Fruit fly (Drosophila melanogaster) whole organism, embryonic: ENCODE results near the gene CG14820.
A peak's percentile ranks its signal among the peaks of the same experiment; 100 is the strongest.

ENCODE experiments used
- Atf-2 ChIP-seq: fragments of 200-800 bp; sonication (Bioruptor generic); optimal IDR thresholded peaks from 2 replicates; lab custom pipeline; 2016; ENCODE audit warnings: missing biosample characterization, missing genetic modification characterization
- Bdp1 ChIP-seq: fragments of 200-800 bp; sonication (Bioruptor generic); optimal IDR thresholded peaks from 3 replicates; lab custom pipeline; 2016; ENCODE audit warnings: missing biosample characterization, missing genetic modification characterization
- CG10366 ChIP-seq: fragments of 200-800 bp; sonication (Bioruptor generic); IDR thresholded peaks from 2 replicates; pipeline ENCODE4 v1.3.6; 2022; ENCODE audit warnings: missing biosample characterization, missing genetic modification characterization
- CG10431 ChIP-seq: fragments of 200-800 bp; sonication (Bioruptor generic); optimal IDR thresholded peaks from 3 replicates; lab custom pipeline; 2018; ENCODE audit warnings: missing biosample characterization, mild to moderate bottlenecking, missing genetic modification characterization
- CG10959 ChIP-seq: fragments of 200-800 bp; sonication (Bioruptor generic); IDR thresholded peaks from 2 replicates; pipeline ENCODE4 v1.3.6; 2022; ENCODE audit warnings: missing biosample characterization, missing genetic modification characterization
- CG11560 ChIP-seq: fragments of 200-800 bp; sonication (Bioruptor generic); IDR thresholded peaks from 3 replicates; pipeline ENCODE4 v1.3.6; 2022; ENCODE audit warnings: missing biosample characterization, missing genetic modification characterization
- CG12391 ChIP-seq: fragments of 200-800 bp; sonication (Bioruptor generic); optimal IDR thresholded peaks from 3 replicates; lab custom pipeline; 2018; ENCODE audit warnings: missing biosample characterization, mild to moderate bottlenecking, missing genetic modification characterization, moderate library complexity
- CG14441 ChIP-seq: fragments of 200-800 bp; sonication (Bioruptor generic); IDR thresholded peaks from 2 replicates; pipeline ENCODE4 v1.3.6; 2022; ENCODE audit warnings: missing biosample characterization, missing genetic modification characterization
- CG14965 ChIP-seq: fragments of 200-800 bp; sonication (Bioruptor generic); optimal IDR thresholded peaks from 2 replicates; lab custom pipeline; 2016; ENCODE audit warnings: missing biosample characterization, missing genetic modification characterization, borderline replicate concordance
- CG15073 ChIP-seq: fragments of 200-800 bp; sonication (Bioruptor generic); optimal IDR thresholded peaks from 2 replicates; lab custom pipeline; 2016; ENCODE audit warnings: missing biosample characterization, missing genetic modification characterization
- CG1647 ChIP-seq: fragments of 200-800 bp; sonication (Bioruptor generic); optimal IDR thresholded peaks from 3 replicates; lab custom pipeline; 2016; ENCODE audit warnings: missing biosample characterization, missing genetic modification characterization
- CG30020 ChIP-seq: fragments of 200-800 bp; optimal IDR thresholded peaks from 2 replicates; lab custom pipeline; 2019; ENCODE audit warnings: missing biosample characterization, mild to moderate bottlenecking, missing genetic modification characterization, moderate library complexity
- CG31224 ChIP-seq: fragments of 200-800 bp; sonication (Bioruptor generic); IDR thresholded peaks from 2 replicates; pipeline ENCODE4 v1.3.6; 2022; ENCODE audit warnings: missing biosample characterization, missing genetic modification characterization
- CG31388 ChIP-seq: fragments of 200-800 bp; sonication (Bioruptor generic); optimal IDR thresholded peaks from 2 replicates; lab custom pipeline; 2016; ENCODE audit warnings: missing biosample characterization, missing genetic modification characterization
- CG32767 ChIP-seq: fragments of 200-800 bp; sonication (Bioruptor generic); IDR thresholded peaks from 2 replicates; pipeline ENCODE4 v1.3.6; 2022; ENCODE audit warnings: missing biosample characterization, missing genetic modification characterization
- CG3407 ChIP-seq: fragments of 200-800 bp; sonication (Bioruptor generic); optimal IDR thresholded peaks from 2 replicates; lab custom pipeline; 2018; ENCODE audit warnings: missing biosample characterization, mild to moderate bottlenecking, missing genetic modification characterization
- CG4328 ChIP-seq: fragments of 200-800 bp; sonication (Bioruptor generic); optimal IDR thresholded peaks from 3 replicates; lab custom pipeline; 2017; ENCODE audit warnings: missing biosample characterization, missing genetic modification reagents, missing genetic modification characterization
- CG5180 ChIP-seq: fragments of 200-800 bp; sonication (Bioruptor generic); optimal IDR thresholded peaks from 3 replicates; lab custom pipeline; 2017; ENCODE audit warnings: missing biosample characterization, missing genetic modification characterization, mild to moderate bottlenecking, moderate library complexity, missing genetic modification reagents
- CG6175 ChIP-seq: fragments of 200-800 bp; sonication (Bioruptor generic); IDR thresholded peaks from 3 replicates; pipeline ENCODE4 v1.3.6; 2022; ENCODE audit warnings: missing biosample characterization, missing genetic modification characterization
- CG9817 ChIP-seq: fragments of 200-800 bp; sonication (Bioruptor generic); optimal IDR thresholded peaks from 2 replicates; lab custom pipeline; 2018; ENCODE audit warnings: missing biosample characterization, mild to moderate bottlenecking, missing genetic modification characterization, moderate library complexity
- Elba2 ChIP-seq: fragments of 200-800 bp; sonication (Bioruptor generic); optimal IDR thresholded peaks from 3 replicates; lab custom pipeline; 2016; ENCODE audit warnings: missing biosample characterization, missing genetic modification characterization
- Ets65A ChIP-seq: fragments of 200-800 bp; sonication (Bioruptor generic); peaks from one replicate; lab custom pipeline; 2016; ENCODE audit warnings: missing biosample characterization, missing genetic modification characterization
- Fer3 ChIP-seq: fragments of 200-800 bp; sonication (Bioruptor generic); optimal IDR thresholded peaks from 2 replicates; lab custom pipeline; 2018; ENCODE audit warnings: missing biosample characterization, mild to moderate bottlenecking, missing genetic modification characterization, moderate library complexity
- Hr51 ChIP-seq, 2 experiments: fragments of 200-800 bp; sonication (Bioruptor generic); optimal IDR thresholded peaks; 2 replicates in 1 of 2; 3 replicates in 1 of 2; lab custom pipeline; 2016 to 2018; ENCODE audit warnings: missing biosample characterization in 2 of 2, missing genetic modification characterization in 2 of 2, mild to moderate bottlenecking in 1 of 2, moderate library complexity in 1 of 2
- Max ChIP-seq: fragments of 200-800 bp; sonication (Bioruptor generic); optimal IDR thresholded peaks from 2 replicates; lab custom pipeline; 2016; ENCODE audit warnings: missing biosample characterization, mild to moderate bottlenecking, missing genetic modification characterization
- Meics ChIP-seq: fragments of 200-800 bp; sonication (Bioruptor generic); optimal IDR thresholded peaks from 2 replicates; lab custom pipeline; 2017; ENCODE audit warnings: missing biosample characterization, mild to moderate bottlenecking, missing genetic modification characterization
- Mes4 ChIP-seq: fragments of 200-800 bp; sonication (Bioruptor generic); optimal IDR thresholded peaks from 2 replicates; lab custom pipeline; 2016; ENCODE audit warnings: missing biosample characterization, missing genetic modification characterization
- Nf-YC ChIP-seq: fragments of 200-800 bp; optimal IDR thresholded peaks from 3 replicates; lab custom pipeline; 2019; ENCODE audit warnings: missing biosample characterization, mild to moderate bottlenecking, missing genetic modification characterization, moderate library complexity
- Poxn ChIP-seq: fragments of 200-800 bp; sonication (Bioruptor generic); IDR thresholded peaks from 2 replicates; pipeline ENCODE4 v1.3.6; 2022; ENCODE audit warnings: missing biosample characterization, missing genetic modification characterization
- Scr ChIP-seq: fragments of 200-800 bp; sonication (Bioruptor generic); IDR thresholded peaks from 2 replicates; pipeline ENCODE4 v1.3.6; 2022; ENCODE audit warnings: missing biosample characterization, missing genetic modification characterization; ENCODE audit not compliant: partially characterized antibody
- Sry-β ChIP-seq: fragments of 200-800 bp; sonication (Bioruptor generic); optimal IDR thresholded peaks from 2 replicates; lab custom pipeline; 2018; ENCODE audit warnings: missing biosample characterization, mild to moderate bottlenecking, missing genetic modification characterization, moderate library complexity
- Sry-δ ChIP-seq: fragments of 200-800 bp; sonication (Bioruptor generic); optimal IDR thresholded peaks from 2 replicates; lab custom pipeline; 2016; ENCODE audit warnings: missing biosample characterization, missing genetic modification characterization
- TFAM ChIP-seq: fragments of 200-800 bp; sonication (Bioruptor generic); optimal IDR thresholded peaks from 2 replicates; lab custom pipeline; 2017; ENCODE audit warnings: missing biosample characterization, missing genetic modification characterization, inconsistent platforms
- Taf1 ChIP-seq: fragments of 200-800 bp; sonication (Bioruptor generic); IDR thresholded peaks from 2 replicates; pipeline ENCODE4 v1.3.6; 2022; ENCODE audit warnings: missing biosample characterization, missing genetic modification characterization
- Trl ChIP-seq, 3 experiments: fragments of >200 bp in 2 of 3; fragments of 200-800 bp in 1 of 3; sonication (Bioruptor generic) in 1 of 3; optimal IDR thresholded peaks; 2 replicates in 1 of 3; 3 replicates in 2 of 3; lab custom pipeline; 2016 to 2017; ENCODE audit warnings: missing biosample characterization in 1 of 3, missing genetic modification characterization in 1 of 3
- abd-A ChIP-seq: fragments of 200-800 bp; sonication (Bioruptor generic); optimal IDR thresholded peaks from 3 replicates; lab custom pipeline; 2019; ENCODE audit warnings: missing biosample characterization, mild to moderate bottlenecking, missing genetic modification characterization, moderate library complexity
- bab2 ChIP-seq: fragments of 200-800 bp; sonication (Bioruptor generic); optimal IDR thresholded peaks from 2 replicates; lab custom pipeline; 2016; ENCODE audit warnings: missing biosample characterization, missing genetic modification characterization
- br ChIP-seq: fragments of >200 bp; optimal IDR thresholded peaks from 2 replicates; lab custom pipeline; 2017
- cas ChIP-seq: fragments of 200-800 bp; sonication (Bioruptor generic); IDR thresholded peaks from 2 replicates; pipeline ENCODE4 v1.3.6; 2022; ENCODE audit warnings: missing biosample characterization, missing genetic modification characterization
- chn ChIP-seq: fragments of 200-800 bp; sonication (Bioruptor generic); optimal IDR thresholded peaks from 2 replicates; lab custom pipeline; 2016; ENCODE audit warnings: missing biosample characterization, missing genetic modification characterization
- cwo ChIP-seq: fragments of 200-800 bp; sonication (Bioruptor generic); optimal IDR thresholded peaks from 3 replicates; lab custom pipeline; 2017; ENCODE audit warnings: missing biosample characterization, missing genetic modification characterization, mild to moderate bottlenecking, moderate library complexity, missing genetic modification reagents
- disco-r ChIP-seq: fragments of 200-800 bp; sonication (Bioruptor generic); optimal IDR thresholded peaks from 2 replicates; lab custom pipeline; 2016; ENCODE audit warnings: missing biosample characterization, missing genetic modification characterization
- dm ChIP-seq: fragments of 200-800 bp; sonication (Bioruptor generic); optimal IDR thresholded peaks from 3 replicates; lab custom pipeline; 2016; ENCODE audit warnings: missing biosample characterization, missing genetic modification characterization
- dmrt99B ChIP-seq: fragments of 200-800 bp; sonication (Bioruptor generic); optimal IDR thresholded peaks from 2 replicates; lab custom pipeline; 2018; ENCODE audit warnings: missing biosample characterization, mild to moderate bottlenecking, missing genetic modification characterization, moderate library complexity
- kah ChIP-seq: fragments of 200-800 bp; sonication (Bioruptor generic); optimal IDR thresholded peaks from 2 replicates; lab custom pipeline; 2018; ENCODE audit warnings: missing biosample characterization, mild to moderate bottlenecking, missing genetic modification characterization
- prd ChIP-seq, 3 experiments: fragments of >200 bp in 2 of 3; fragments of 200-800 bp in 1 of 3; sonication (Bioruptor generic) in 1 of 3; optimal IDR thresholded peaks in 2 of 3; IDR thresholded peaks in 1 of 3; 2 replicates in 2 of 3; 3 replicates in 1 of 3; pipeline versions ENCODE4 v1.3.6 to Lab custom; 2017 to 2022; ENCODE audit warnings: missing biosample characterization in 1 of 3, missing genetic modification characterization in 1 of 3
- pum ChIP-seq: fragments of 200-800 bp; sonication (Bioruptor generic); optimal IDR thresholded peaks from 2 replicates; lab custom pipeline; 2016; ENCODE audit warnings: missing biosample characterization, missing genetic modification characterization
- ro ChIP-seq: fragments of 200-800 bp; sonication (Bioruptor generic); IDR thresholded peaks from 2 replicates; pipeline ENCODE4 v1.3.6; 2022; ENCODE audit warnings: missing biosample characterization, missing genetic modification characterization
- sima ChIP-seq: fragments of 200-800 bp; sonication (Bioruptor generic); optimal IDR thresholded peaks from 2 replicates; lab custom pipeline; 2016; ENCODE audit warnings: missing biosample characterization, missing genetic modification characterization

Gene CG14820

dm6 chr3L:6963792-6964487, 31.2 kb downstream of the CG14820 start (continued):
- TF ChIP-seq dmrt99B (tag; lab: Kevin White, UChicago) (peak; percentile 91), prd (optimal IDR thresholded peaks at IDR 0.05; lab: Kevin White, UChicago) (no peak), prd (GFP tag; IDR thresholded peaks at IDR 0.05; lab: Robert Waterston, UW) (peak; percentile 79), Atf-2 (GFP tag; lab: Kevin White, UChicago) (peak; percentile 75), Hr51 (GFP tag; optimal IDR thresholded peaks at IDR 0.05; lab: Kevin White, UChicago) (peak; percentile 52 to 87), CG32767 (GFP tag; lab: Robert Waterston, UW) (peak; percentile 67), CG3407 (GFP tag; lab: Kevin White, UChicago) (peak; percentile 69), dm (GFP tag; lab: Kevin White, UChicago) (peak; percentile 52), abd-A (no peak), CG5180 (no peak), Scr (GFP tag; lab: Robert Waterston, UW) (no peak), CG10959 (GFP tag; lab: Robert Waterston, UW) (peak; percentile 44; the same call in 1 of the 2 replicates), Nf-YC (tag; lab: Kevin White, UChicago) (no peak), kah (GFP tag; lab: Kevin White, UChicago) (peak; percentile 28), Poxn (GFP tag; lab: Robert Waterston, UW) (no peak), sima (GFP tag; lab: Kevin White, UChicago) (peak; percentile 27), Ets65A (peak; percentile 95), br (lab: Kevin White, UChicago) (no peak), Elba2 (no peak), CG12391 (tag; lab: Kevin White, UChicago) (peak; percentile 90), CG4328 (no peak), chn (GFP tag; lab: Kevin White, UChicago) (peak; percentile 75), CG14965 (GFP tag; lab: Kevin White, UChicago) (no peak), CG10431 (GFP tag; lab: Kevin White, UChicago) (no peak), cas (no peak), CG31224 (GFP tag; lab: Robert Waterston, UW) (peak; percentile 50), Max (GFP tag; lab: Kevin White, UChicago) (peak; percentile 59), TFAM (GFP tag; lab: Kevin White, UChicago) (peak; percentile 40), CG1647 (GFP tag; lab: Kevin White, UChicago) (peak; percentile 65), bab2 (GFP tag; lab: Kevin White, UChicago) (peak; percentile 78), pum (peak; percentile 70), Bdp1 (GFP tag; lab: Kevin White, UChicago) (peak; percentile 54), cwo (GFP tag; lab: Kevin White, UChicago) (peak; percentile 64), Meics (GFP tag; lab: Kevin White, UChicago) (peak; percentile 81), CG11560 (tag; lab: Robert Waterston, UW) (peak; percentile 41; the same call in 1 of the 3 replicates), CG6175 (GFP tag; lab: Robert Waterston, UW) (no peak; the same call in 2 of the 3 replicates), CG15073 (GFP tag; lab: Kevin White, UChicago) (peak; percentile 0), ro (no peak), CG30020 (tag; lab: Kevin White, UChicago) (peak; percentile 44), CG31388 (GFP tag; lab: Kevin White, UChicago) (peak; percentile 13), Mes4 (GFP tag; lab: Kevin White, UChicago) (peak; percentile 84), disco-r (peak; percentile 1), CG14441 (GFP tag; lab: Robert Waterston, UW) (peak; percentile 77), CG10366 (GFP tag; lab: Robert Waterston, UW) (peak; percentile 67), Trl (optimal IDR thresholded peaks at IDR 0.05; lab: Kevin White, UChicago) (peak in 1 of 2 experiments; percentile 70), Trl (GFP tag; optimal IDR thresholded peaks at IDR 0.05; lab: Kevin White, UChicago) (peak; percentile 68), Taf1 (peak; percentile 40; the same call in 1 of the 2 replicates), CG9817 (tag; lab: Kevin White, UChicago) (peak; percentile 56), Sry-δ (GFP tag; lab: Kevin White, UChicago) (peak; percentile 32), Sry-β (GFP tag; lab: Kevin White, UChicago) (peak; percentile 34), Fer3 (tag; lab: Kevin White, UChicago) (peak; percentile 80)
